Worm (Caenorhabditis elegans): ENCODE data around the gene klc-2.

ce11 chrV:5584833-5585232 lies 3.6 kb upstream of the klc-2 start, which contains the start of gene CD4.11:
- no peak for TF ChIP-seq Y53F4B.3 (GFP tag; IDR thresholded peaks at IDR 0.05)
- TF ChIP-seq zim-3 (tag; optimal IDR thresholded peaks at IDR 0.05), result no peak
- TF ChIP-seq nfya-1 (tag; optimal IDR thresholded peaks at IDR 0.05; ENCODE audit: borderline replicate concordance, insufficient read depth), result no peak
- TF ChIP-seq ztf-22 (GFP tag; optimal IDR thresholded peaks at IDR 0.05), result no peak
- no peak for TF ChIP-seq B0261.1 (tag; optimal IDR thresholded peaks at IDR 0.05)
- no peak for TF ChIP-seq dpl-1 (GFP tag; optimal IDR thresholded peaks at IDR 0.05)
- no peak for TF ChIP-seq tbp1 (GFP tag; optimal IDR thresholded peaks at IDR 0.05)
- no peak for TF ChIP-seq lin-40 (tag; optimal IDR thresholded peaks at IDR 0.05)
- no peak for TF ChIP-seq K12H6.12 (tag; optimal IDR thresholded peaks at IDR 0.05)
- TF ChIP-seq nfyb-1 (GFP tag; IDR thresholded peaks at IDR 0.05), result no peak
